2 worm cellular contexts compared by ENCODE assay signal in genomic region chrIII:5693736-5694135, ce11.
TF ChIP-seq lines count a peak whose summit lies in the region.

Gene B0336.13 (plus strand): TSS chrIII:5694036.

TF ChIP-seq in whole organism, early embryonic, 17 proteins besides CTCF, POLR2A, EP300 and RAD21:
- TF ChIP-seq hmg-4 (GFP tag; optimal IDR thresholded peaks at IDR 0.05; lab: Kevin White, UChicago), result no peak
- TF ChIP-seq ceh-36 (tag; optimal IDR thresholded peaks at IDR 0.05; lab: Kevin White, UChicago), result peak; percentile 22
- no peak for TF ChIP-seq B0310.2 (tag; optimal IDR thresholded peaks at IDR 0.05; lab: Kevin White, UChicago)

TF ChIP-seq in whole organism, young adult, 124 proteins besides CTCF, POLR2A, EP300 and RAD21:
- TF ChIP-seq tbp1 (GFP tag; optimal IDR thresholded peaks at IDR 0.05; lab: Kevin White, UChicago), result no peak
- no peak for TF ChIP-seq snpc-1.1 (tag; optimal IDR thresholded peaks at IDR 0.05; lab: Kevin White, UChicago; ENCODE audit: insufficient read depth)
- TF ChIP-seq ztf-28 (GFP tag; IDR thresholded peaks at IDR 0.05; lab: Robert Waterston, UW), result no peak
- 0 out of 2 replicates have a peak, but pooled peaks have one; percentile 46 for TF ChIP-seq hsf-1 (GFP tag; IDR thresholded peaks at IDR 0.05; lab: Robert Waterston, UW)
- no peak for TF ChIP-seq nhr-120 (GFP tag; IDR thresholded peaks at IDR 0.05; lab: Robert Waterston, UW)
- peak; percentile 15; the same call in 1 of the 2 replicates for TF ChIP-seq madf-6 (GFP tag; IDR thresholded peaks at IDR 0.05; lab: Robert Waterston, UW)
- no peak for TF ChIP-seq F49E8.2 (tag; optimal IDR thresholded peaks at IDR 0.05; lab: Kevin White, UChicago; ENCODE audit: insufficient read depth)
- no peak for TF ChIP-seq ceh-100 (GFP tag; IDR thresholded peaks at IDR 0.05; lab: Robert Waterston, UW)
